Worm (Caenorhabditis elegans) whole organism, L3 larva: ENCODE measurements around the gene srh-132.
A peak's percentile ranks its signal among the peaks of the same experiment; 100 is the strongest.
"Not testable (repeated sequence)": the region's sequence is repeated elsewhere in the genome, so short reads cannot be mapped to it uniquely, and the experiment has no call there.

ENCODE experiments used
- R02D3.7 ChIP-seq: fragments of 150-350 bp; optimal IDR thresholded peaks from 2 replicates; lab custom pipeline; 2014; ENCODE audit warnings: missing biosample characterization, missing genetic modification characterization
- ZK546.5 ChIP-seq: sonication (generic microtip); optimal IDR thresholded peaks from 2 replicates; lab custom pipeline; 2017; ENCODE audit warnings: missing biosample characterization, missing genetic modification characterization
- aly-2 ChIP-seq: fragments of 150-350 bp; optimal IDR thresholded peaks from 2 replicates; lab custom pipeline; 2014; ENCODE audit warnings: missing biosample characterization, missing genetic modification characterization
- ceh-16 ChIP-seq: sonication (generic microtip); optimal IDR thresholded peaks from 2 replicates; lab custom pipeline; 2017; ENCODE audit warnings: missing biosample characterization, missing genetic modification characterization
- ceh-28 ChIP-seq: fragments of 150-350 bp; optimal IDR thresholded peaks from 2 replicates; lab custom pipeline; 2014; ENCODE audit warnings: missing biosample characterization, missing genetic modification reagents, missing genetic modification characterization
- ceh-82 ChIP-seq: fragments of 150-350 bp; optimal IDR thresholded peaks from 2 replicates; lab custom pipeline; 2014; ENCODE audit warnings: missing biosample characterization, missing genetic modification characterization
- ceh-9 ChIP-seq: sonication (generic microtip); optimal IDR thresholded peaks from 2 replicates; lab custom pipeline; 2018; ENCODE audit warnings: missing biosample characterization, missing genetic modification characterization
- daf-12 ChIP-seq: fragments of 150-350 bp; optimal IDR thresholded peaks from 2 replicates; lab custom pipeline; 2014; ENCODE audit warnings: missing biosample characterization, missing genetic modification reagents, missing genetic modification characterization
- egl-27 ChIP-seq: sonication (generic microtip); optimal IDR thresholded peaks from 4 replicates; lab custom pipeline; 2017; ENCODE audit warnings: missing biosample characterization, missing genetic modification reagents, missing genetic modification characterization
- egl-5 ChIP-seq: fragments of 150-350 bp; optimal IDR thresholded peaks from 2 replicates; lab custom pipeline; 2017; ENCODE audit warnings: missing biosample characterization, missing genetic modification reagents, missing genetic modification characterization, inconsistent platforms
- elt-1 ChIP-seq: fragments of 150-350 bp; optimal IDR thresholded peaks from 2 replicates; lab custom pipeline; 2014; ENCODE audit warnings: missing biosample characterization, missing genetic modification characterization
- elt-2 ChIP-seq: sonication (generic microtip); optimal IDR thresholded peaks from 2 replicates; lab custom pipeline; 2016; ENCODE audit warnings: missing genetic modification reagents, mild to moderate bottlenecking, missing genetic modification characterization, missing compliant biosample characterization
- elt-3 ChIP-seq, 3 experiments: fragments of 150-350 bp in 1 of 3; sonication (generic microtip) in 2 of 3; optimal IDR thresholded peaks; 2 replicates in 2 of 3; 4 replicates in 1 of 3; lab custom pipeline; 2014 to 2017; ENCODE audit warnings: missing biosample characterization in 3 of 3, missing genetic modification characterization in 3 of 3
- jun-1 ChIP-seq: fragments of 150-350 bp; optimal IDR thresholded peaks from 2 replicates; lab custom pipeline; 2014; ENCODE audit warnings: missing biosample characterization, missing genetic modification reagents, missing genetic modification characterization
- lin-39 ChIP-seq: fragments of 150-350 bp; optimal IDR thresholded peaks from 2 replicates; lab custom pipeline; 2018; ENCODE audit warnings: missing biosample characterization, missing genetic modification reagents, missing genetic modification characterization
- lsy-12 ChIP-seq: sonication (generic microtip); optimal IDR thresholded peaks from 2 replicates; lab custom pipeline; 2016; ENCODE audit warnings: mild to moderate bottlenecking, missing genetic modification characterization, missing compliant biosample characterization
- mdl-1 ChIP-seq: fragments of 150-350 bp; optimal IDR thresholded peaks from 2 replicates; lab custom pipeline; 2014; ENCODE audit warnings: missing biosample characterization, missing genetic modification characterization
- mml-1 ChIP-seq: fragments of 150-350 bp; sonication (generic microtip); optimal IDR thresholded peaks from 3 replicates; lab custom pipeline; 2014; ENCODE audit warnings: missing biosample characterization, missing genetic modification characterization
- nfya-1 ChIP-seq: sonication (generic microtip); optimal IDR thresholded peaks from 2 replicates; lab custom pipeline; 2017; ENCODE audit warnings: missing genetic modification characterization, mild to moderate bottlenecking, missing compliant biosample characterization, antibody characterized with exemption, moderate library complexity; ENCODE audit not compliant: insufficient read depth
- nhr-12 ChIP-seq: fragments of 150-350 bp; optimal IDR thresholded peaks from 2 replicates; lab custom pipeline; 2014; ENCODE audit warnings: missing biosample characterization, missing genetic modification characterization
- nhr-237 ChIP-seq: fragments of 150-350 bp; optimal IDR thresholded peaks from 2 replicates; lab custom pipeline; 2014; ENCODE audit warnings: missing biosample characterization, missing genetic modification characterization
- nhr-25 ChIP-seq: sonication (generic microtip); optimal IDR thresholded peaks from 2 replicates; lab custom pipeline; 2017; ENCODE audit warnings: missing biosample characterization, missing genetic modification characterization
- nhr-28 ChIP-seq: fragments of 150-350 bp; optimal IDR thresholded peaks from 2 replicates; lab custom pipeline; 2014; ENCODE audit warnings: missing biosample characterization, missing genetic modification characterization
- pha-4 ChIP-seq: fragments of 150-350 bp; optimal IDR thresholded peaks from 2 replicates; lab custom pipeline; 2014; ENCODE audit warnings: missing biosample characterization, missing genetic modification reagents, missing genetic modification characterization
- pqm-1 ChIP-seq: fragments of 150-350 bp; optimal IDR thresholded peaks from 2 replicates; lab custom pipeline; 2017; ENCODE audit warnings: missing biosample characterization, missing genetic modification characterization, inconsistent platforms
- skn-1 ChIP-seq: fragments of 150-350 bp; optimal IDR thresholded peaks from 2 replicates; lab custom pipeline; 2014; ENCODE audit warnings: missing biosample characterization, missing genetic modification characterization
- tbx-2 ChIP-seq: sonication (generic microtip); optimal IDR thresholded peaks from 2 replicates; lab custom pipeline; 2016; ENCODE audit warnings: mild to moderate bottlenecking, missing genetic modification characterization, missing compliant biosample characterization
- ztf-4 ChIP-seq: fragments of 150-350 bp; optimal IDR thresholded peaks from 2 replicates; lab custom pipeline; 2014; ENCODE audit warnings: missing biosample characterization, missing genetic modification characterization

The srh-132 gene

DNA sequence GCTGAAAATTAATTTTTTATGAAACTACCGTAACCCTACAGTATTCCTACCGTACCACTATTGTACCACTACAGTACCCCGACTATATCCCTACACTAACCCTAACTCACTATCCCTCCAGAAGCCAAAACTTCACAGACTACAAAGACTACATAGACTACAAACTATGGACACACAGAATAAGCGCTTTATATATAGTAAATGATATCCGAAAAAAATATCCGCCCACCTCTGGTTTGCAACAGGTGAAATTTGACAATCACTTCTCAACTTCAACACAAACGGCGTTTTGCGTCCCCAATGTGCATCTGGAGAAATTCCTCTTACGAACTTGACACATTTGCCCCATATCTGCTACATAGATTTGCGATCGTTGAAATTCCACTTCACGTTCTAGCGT lies at the start of gene srh-132:
Gene srh-132, plus strand, starts transcription at position 301 of the 400 bp plus-strand sequence.
- not testable (repeated sequence) for TF ChIP-seq pha-4 (tag; lab: Kevin White, UChicago); ceh-9; elt-3 (tag; optimal IDR thresholded peaks at IDR 0.05; lab: Kevin White, UChicago)

- TF ChIP-seq pha-4 (tag; lab: Kevin White, UChicago) (peak; percentile 42), egl-5 (tag; lab: Kevin White, UChicago) (no peak), nhr-237 (tag; lab: Kevin White, UChicago) (no peak), elt-2 (tag; lab: Kevin White, UChicago) (peak; percentile 72), mdl-1 (tag; lab: Kevin White, UChicago) (no peak), nhr-28 (tag; lab: Kevin White, UChicago) (no peak), R02D3.7 (tag; lab: Kevin White, UChicago) (no peak), pqm-1 (tag; lab: Kevin White, UChicago) (peak; percentile 40), nhr-25 (tag; lab: Kevin White, UChicago) (no peak)
These were observed 33.4 kb upstream of the srh-132 start, which contains the start of gene Y20C6A.1 for ce11 chrV:17376639-17377038. Gene Y20C6A.1, minus strand, starts transcription at chrV:17376745.

DNA sequence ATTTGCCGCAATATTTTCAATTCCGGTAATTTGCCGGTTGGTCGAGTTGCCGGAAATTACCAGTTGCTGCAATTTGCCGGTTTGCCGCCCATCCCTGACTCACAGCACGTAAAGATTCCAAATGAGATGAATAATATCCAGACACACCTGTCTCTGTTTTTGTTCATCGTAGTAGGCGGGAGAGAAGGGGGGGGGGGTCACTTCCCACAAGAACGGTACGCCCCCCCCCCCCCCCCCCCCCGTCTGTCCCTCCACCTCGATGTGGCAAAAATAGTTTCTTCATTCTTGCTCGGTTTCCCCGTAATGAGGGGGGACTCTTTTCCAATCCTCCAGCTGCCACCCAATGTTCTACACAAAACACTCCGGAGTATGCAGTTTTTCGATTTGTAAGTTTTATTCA lies 32.9 kb upstream of the srh-132 start, which contains the start of gene fbxb-7:
Gene fbxb-7, plus strand, starts transcription at position 267 of the 400 bp plus-strand sequence.
- TF ChIP-seq nfya-1 (tag; lab: Kevin White, UChicago) (no peak), ceh-16 (tag; lab: Kevin White, UChicago) (no peak), egl-27 (tag; lab: Kevin White, UChicago) (no peak)

- TF ChIP-seq skn-1 (tag; lab: Kevin White, UChicago): no peak
- no peak for TF ChIP-seq daf-12 (tag; lab: Kevin White, UChicago)
- TF ChIP-seq egl-27 (tag; lab: Kevin White, UChicago): no peak
- no peak for TF ChIP-seq nhr-12 (tag; lab: Kevin White, UChicago)
- TF ChIP-seq ZK546.5 (tag; lab: Kevin White, UChicago): no peak
- no peak for TF ChIP-seq elt-1 (tag; lab: Kevin White, UChicago)
These were observed 30.1 kb upstream of the srh-132 start, which contains the start of gene Y20C6A.4 for ce11 chrV:17379932-17380331. Gene Y20C6A.4, plus strand, starts transcription at chrV:17380232.

ce11 chrV:17395374-17395773 lies 14.7 kb upstream of the srh-132 start, which contains the start of gene srh-120:
Gene srh-120, plus strand, starts transcription at chrV:17395674.
- no peak for TF ChIP-seq elt-2 (tag; lab: Kevin White, UChicago)
- TF ChIP-seq lsy-12 (tag; lab: Kevin White, UChicago): no peak
- TF ChIP-seq, all 47 proteins: peak for 0

DNA sequence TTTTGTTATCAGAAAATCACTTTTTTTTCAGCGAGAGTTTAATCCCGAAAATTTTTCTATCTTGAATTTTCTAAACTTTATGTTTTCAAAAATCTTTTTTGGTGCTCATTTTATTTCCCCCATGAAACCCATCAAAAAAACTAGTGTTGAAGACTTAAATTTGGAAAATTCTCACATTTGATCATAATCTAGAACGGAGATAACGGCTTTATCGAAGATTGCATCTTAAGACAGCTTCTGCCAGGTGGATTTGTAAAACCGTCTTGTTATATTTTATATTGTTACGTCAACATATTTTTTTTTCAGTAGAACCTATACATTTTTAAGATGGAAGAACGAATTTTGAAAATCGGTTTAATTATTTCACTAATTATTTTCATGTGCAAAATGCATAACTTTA lies 4.9 kb downstream of the srh-132 start, which contains the start of gene T27C5.12:
Gene T27C5.12, plus strand, starts transcription at position 301 of the 400 bp plus-strand sequence.
- no peak for TF ChIP-seq ceh-9
- TF ChIP-seq ztf-4 (tag; lab: Kevin White, UChicago): no peak
- TF ChIP-seq pha-4 (tag; lab: Kevin White, UChicago): no peak
- no peak for TF ChIP-seq mml-1 (tag; lab: Kevin White, UChicago)
- TF ChIP-seq tbx-2 (tag; lab: Kevin White, UChicago): no peak
- TF ChIP-seq egl-5 (tag; lab: Kevin White, UChicago): no peak
- no peak for TF ChIP-seq mdl-1 (tag; lab: Kevin White, UChicago)
- TF ChIP-seq, all 47 proteins: peak for 0

ce11 chrV:17416833-17417232 lies 6.8 kb downstream of the srh-132 start, which contains the start of gene clc-21:
Gene clc-21, plus strand, starts transcription at chrV:17417133.
- TF ChIP-seq jun-1 (tag; lab: Kevin White, UChicago) (no peak), elt-2 (tag; lab: Kevin White, UChicago) (peak; percentile 56)

- TF ChIP-seq lin-39: no peak
- no peak for TF ChIP-seq ceh-9
- TF ChIP-seq daf-12 (tag; lab: Kevin White, UChicago): no peak
- TF ChIP-seq aly-2 (tag; lab: Kevin White, UChicago): no peak
- TF ChIP-seq lsy-12 (tag; lab: Kevin White, UChicago): no peak
- TF ChIP-seq ceh-82 (tag; lab: Kevin White, UChicago): no peak
- TF ChIP-seq ceh-28 (tag; lab: Kevin White, UChicago): no peak
- no peak for TF ChIP-seq nfya-1 (tag; lab: Kevin White, UChicago)
- TF ChIP-seq mdl-1 (tag; lab: Kevin White, UChicago): no peak
- no peak for TF ChIP-seq skn-1 (tag; lab: Kevin White, UChicago)
These were observed 19.2 kb downstream of the srh-132 start for ce11 chrV:17429262-17429661.
